Fruit fly (Drosophila melanogaster) whole organism, embryonic: ENCODE data around the gene CG14440.

Source experiments
- Awh ChIP-seq: fragments of 200-800 bp; sonication (Bioruptor generic); IDR thresholded peaks from 2 replicates; pipeline ENCODE4, ENCODE4 v1.3.6; 2022; ENCODE audit warnings: missing biosample characterization, missing genetic modification characterization
- CG10267 ChIP-seq: fragments of 200-800 bp; sonication (Bioruptor generic); optimal IDR thresholded peaks from 2 replicates; lab custom pipeline; 2018; ENCODE audit warnings: missing biosample characterization, mild to moderate bottlenecking, missing genetic modification characterization, moderate library complexity
- CG12104 ChIP-seq: fragments of 200-800 bp; sonication (Bioruptor generic); optimal IDR thresholded peaks from 3 replicates; lab custom pipeline; 2016; ENCODE audit warnings: missing biosample characterization, missing genetic modification characterization
- CG14965 ChIP-seq: fragments of 200-800 bp; sonication (Bioruptor generic); optimal IDR thresholded peaks from 2 replicates; lab custom pipeline; 2016; ENCODE audit warnings: missing biosample characterization, missing genetic modification characterization, borderline replicate concordance
- CG15269 ChIP-seq: fragments of 200-800 bp; sonication (Bioruptor generic); optimal IDR thresholded peaks from 2 replicates; lab custom pipeline; 2018; ENCODE audit warnings: missing biosample characterization, mild to moderate bottlenecking, missing genetic modification characterization, moderate library complexity
- CG1529 ChIP-seq: fragments of 200-800 bp; sonication (Bioruptor generic); optimal IDR thresholded peaks from 3 replicates; lab custom pipeline; 2018; ENCODE audit warnings: missing biosample characterization, missing genetic modification characterization
- CG16779 ChIP-seq: fragments of 200-800 bp; sonication (Bioruptor generic); IDR thresholded peaks from 2 replicates; pipeline ENCODE4 v1.3.6; 2022; ENCODE audit warnings: missing biosample characterization, missing genetic modification characterization
- CG18619 ChIP-seq: fragments of 200-800 bp; sonication (Bioruptor generic); optimal IDR thresholded peaks from 3 replicates; lab custom pipeline; 2017; ENCODE audit warnings: missing biosample characterization, mild to moderate bottlenecking, missing genetic modification characterization
- CG18764 ChIP-seq: fragments of 200-800 bp; sonication (Bioruptor generic); optimal IDR thresholded peaks from 3 replicates; lab custom pipeline; 2016; ENCODE audit warnings: missing biosample characterization, missing genetic modification characterization
- CG2116 ChIP-seq: fragments of 200-800 bp; sonication (Bioruptor generic); optimal IDR thresholded peaks from 3 replicates; lab custom pipeline; 2018; ENCODE audit warnings: missing biosample characterization, mild to moderate bottlenecking, missing genetic modification characterization
- CG2875 ChIP-seq: fragments of 200-800 bp; sonication (Bioruptor generic); optimal IDR thresholded peaks from 2 replicates; lab custom pipeline; 2017; ENCODE audit warnings: missing biosample characterization, mild to moderate bottlenecking, missing genetic modification characterization, missing genetic modification reagents
- CG30020 ChIP-seq: fragments of 200-800 bp; optimal IDR thresholded peaks from 2 replicates; lab custom pipeline; 2019; ENCODE audit warnings: missing biosample characterization, mild to moderate bottlenecking, missing genetic modification characterization, moderate library complexity
- CG3995 ChIP-seq: fragments of 200-800 bp; sonication (Bioruptor generic); optimal IDR thresholded peaks from 3 replicates; lab custom pipeline; 2016; ENCODE audit warnings: missing biosample characterization, missing genetic modification characterization
- CG6791 ChIP-seq: fragments of 200-800 bp; sonication (Bioruptor generic); IDR thresholded peaks from 3 replicates; pipeline ENCODE4 v1.3.6; 2022; ENCODE audit warnings: missing biosample characterization, missing genetic modification characterization; ENCODE audit not compliant: partially characterized antibody
- CG8290 ChIP-seq, 3 experiments: fragments of 200-800 bp; sonication (Bioruptor generic); optimal IDR thresholded peaks; 2 replicates each; lab custom pipeline; 2016 to 2019; ENCODE audit warnings: missing biosample characterization in 3 of 3, missing genetic modification characterization in 3 of 3, mild to moderate bottlenecking in 2 of 3, moderate library complexity in 1 of 3
- CG9437 ChIP-seq: fragments of 200-800 bp; sonication (Bioruptor generic); optimal IDR thresholded peaks from 2 replicates; lab custom pipeline; 2018; ENCODE audit warnings: missing biosample characterization, mild to moderate bottlenecking, missing genetic modification characterization
- CG9609 ChIP-seq: fragments of 200-800 bp; sonication (Bioruptor generic); optimal IDR thresholded peaks from 3 replicates; lab custom pipeline; 2016; ENCODE audit warnings: missing biosample characterization, missing genetic modification characterization
- CrebB ChIP-seq: fragments of 200-800 bp; sonication (Bioruptor generic); optimal IDR thresholded peaks from 3 replicates; lab custom pipeline; 2018; ENCODE audit warnings: missing biosample characterization, mild to moderate bottlenecking, missing genetic modification characterization
- Dll ChIP-seq: fragments of 200-800 bp; sonication (Bioruptor generic); IDR thresholded peaks from 4 replicates; pipeline ENCODE4 v1.3.6; 2022; ENCODE audit warnings: missing biosample characterization, missing genetic modification characterization; ENCODE audit not compliant: partially characterized antibody
- Doc3 ChIP-seq: fragments of 200-800 bp; sonication (Bioruptor generic); IDR thresholded peaks from 3 replicates; pipeline ENCODE4 v1.3.6; 2022; ENCODE audit warnings: missing biosample characterization, missing genetic modification characterization; ENCODE audit not compliant: partially characterized antibody
- Dp ChIP-seq: fragments of 200-800 bp; sonication (Bioruptor generic); optimal IDR thresholded peaks from 2 replicates; lab custom pipeline; 2018; ENCODE audit warnings: missing biosample characterization, mild to moderate bottlenecking, missing genetic modification characterization, moderate library complexity
- Dref ChIP-seq: fragments of 200-800 bp; sonication (Bioruptor generic); IDR thresholded peaks from 2 replicates; pipeline ENCODE4 v1.3.6; 2022; ENCODE audit warnings: missing biosample characterization, missing genetic modification characterization
- E2f1 ChIP-seq: fragments of 200-800 bp; sonication (Bioruptor generic); IDR thresholded peaks from 2 replicates; pipeline ENCODE4 v1.3.6; 2022; ENCODE audit warnings: missing biosample characterization, missing genetic modification characterization
- Ets97D ChIP-seq: fragments of 200-800 bp; sonication (Bioruptor generic); optimal IDR thresholded peaks from 3 replicates; lab custom pipeline; 2016; ENCODE audit warnings: missing biosample characterization, missing genetic modification characterization
- Gsc ChIP-seq: fragments of 200-800 bp; sonication (Bioruptor generic); IDR thresholded peaks from 2 replicates; pipeline ENCODE4 v1.3.6; 2022; ENCODE audit warnings: missing biosample characterization, missing genetic modification characterization
- HHEX ChIP-seq: fragments of 200-800 bp; sonication (Bioruptor generic); optimal IDR thresholded peaks from 3 replicates; lab custom pipeline; 2017; ENCODE audit warnings: missing biosample characterization, mild to moderate bottlenecking, missing genetic modification characterization, missing genetic modification reagents
- MBD-R2 ChIP-seq: fragments of 200-800 bp; sonication (Bioruptor generic); IDR thresholded peaks from 2 replicates; pipeline ENCODE4 v1.3.6; 2022; ENCODE audit warnings: missing biosample characterization, missing genetic modification characterization
- MESR4 ChIP-seq: fragments of 200-800 bp; sonication (Bioruptor generic); optimal IDR thresholded peaks from 2 replicates; lab custom pipeline; 2018; ENCODE audit warnings: missing biosample characterization, mild to moderate bottlenecking, missing genetic modification characterization, moderate library complexity
- Mad ChIP-seq: fragments of 200-800 bp; sonication (Bioruptor generic); optimal IDR thresholded peaks from 2 replicates; lab custom pipeline; 2016; ENCODE audit warnings: missing biosample characterization, missing genetic modification characterization
- Med ChIP-seq: fragments of 200-800 bp; sonication (Bioruptor generic); peaks from one replicate; lab custom pipeline; 2016; ENCODE audit warnings: missing biosample characterization, missing genetic modification characterization, mild to moderate bottlenecking, inconsistent platforms, moderate library complexity
- Nf-YA ChIP-seq: fragments of 200-800 bp; sonication (Bioruptor generic); IDR thresholded peaks from 2 replicates; pipeline ENCODE4 v1.3.6; 2022; ENCODE audit warnings: missing biosample characterization, missing genetic modification characterization
- Ptx1 ChIP-seq: fragments of 200-800 bp; sonication (Bioruptor generic); IDR thresholded peaks from 2 replicates; pipeline ENCODE4 v1.3.6; 2022; ENCODE audit warnings: missing biosample characterization, missing genetic modification characterization
- Sry-β ChIP-seq: fragments of 200-800 bp; sonication (Bioruptor generic); optimal IDR thresholded peaks from 2 replicates; lab custom pipeline; 2018; ENCODE audit warnings: missing biosample characterization, mild to moderate bottlenecking, missing genetic modification characterization, moderate library complexity
- Ssrp ChIP-seq: fragments of 200-800 bp; sonication (Bioruptor generic); optimal IDR thresholded peaks from 2 replicates; lab custom pipeline; 2018; ENCODE audit warnings: missing biosample characterization, mild to moderate bottlenecking, missing genetic modification characterization, moderate library complexity
- TFAM ChIP-seq: fragments of 200-800 bp; sonication (Bioruptor generic); optimal IDR thresholded peaks from 2 replicates; lab custom pipeline; 2017; ENCODE audit warnings: missing biosample characterization, missing genetic modification characterization, inconsistent platforms
- Trl ChIP-seq, 3 experiments: fragments of >200 bp in 2 of 3; fragments of 200-800 bp in 1 of 3; sonication (Bioruptor generic) in 1 of 3; optimal IDR thresholded peaks; 2 replicates in 1 of 3; 3 replicates in 2 of 3; lab custom pipeline; 2016 to 2017; ENCODE audit warnings: missing biosample characterization in 1 of 3, missing genetic modification characterization in 1 of 3
- ac ChIP-seq: fragments of 200-800 bp; sonication (Bioruptor generic); optimal IDR thresholded peaks from 3 replicates; lab custom pipeline; 2017; ENCODE audit warnings: missing biosample characterization, mild to moderate bottlenecking, missing genetic modification characterization
- crc ChIP-seq: fragments of 200-800 bp; sonication (Bioruptor generic); optimal IDR thresholded peaks from 2 replicates; lab custom pipeline; 2016; ENCODE audit warnings: missing biosample characterization, missing genetic modification characterization
- crp ChIP-seq, 2 experiments: fragments of 200-800 bp; sonication (Bioruptor generic); optimal IDR thresholded peaks; 2 replicates in 1 of 2; 3 replicates in 1 of 2; lab custom pipeline; 2017; ENCODE audit warnings: missing biosample characterization in 2 of 2, missing genetic modification characterization in 2 of 2, mild to moderate bottlenecking in 1 of 2, moderate library complexity in 1 of 2
- danr ChIP-seq: fragments of 200-800 bp; sonication (Bioruptor generic); IDR thresholded peaks from 2 replicates; pipeline ENCODE4 v1.3.6; 2022; ENCODE audit warnings: missing biosample characterization, missing genetic modification characterization
- dimm ChIP-seq: fragments of 200-800 bp; sonication (Bioruptor generic); IDR thresholded peaks from 2 replicates; pipeline ENCODE4 v1.3.6; 2022; ENCODE audit warnings: missing biosample characterization, missing genetic modification characterization
- ftz-f1 ChIP-seq: fragments of 200-800 bp; sonication (Bioruptor generic); optimal IDR thresholded peaks from 2 replicates; lab custom pipeline; 2016; ENCODE audit warnings: missing biosample characterization, missing genetic modification characterization
- gfzf ChIP-seq: fragments of 200-800 bp; sonication (Bioruptor generic); optimal IDR thresholded peaks from 2 replicates; lab custom pipeline; 2016; ENCODE audit warnings: missing biosample characterization, mild to moderate bottlenecking, missing genetic modification characterization, moderate library complexity
- hbn ChIP-seq: fragments of 200-800 bp; sonication (Bioruptor generic); IDR thresholded peaks from 2 replicates; pipeline ENCODE4 v1.3.6; 2022; ENCODE audit warnings: missing biosample characterization, missing genetic modification characterization; ENCODE audit not compliant: partially characterized antibody
- hkb ChIP-seq, 2 experiments: fragments of 200-800 bp in 1 of 2; fragments of >200 bp in 1 of 2; sonication (Bioruptor generic) in 1 of 2; IDR thresholded peaks in 1 of 2; optimal IDR thresholded peaks in 1 of 2; 2 replicates each; pipeline versions ENCODE4 v1.3.6 to Lab custom; 2017 to 2022; ENCODE audit warnings: missing biosample characterization in 1 of 2, missing genetic modification characterization in 1 of 2
- knrl ChIP-seq: fragments of 200-800 bp; sonication (Bioruptor generic); IDR thresholded peaks from 3 replicates; pipeline ENCODE4 v1.3.6; 2022; ENCODE audit warnings: missing biosample characterization, missing genetic modification characterization; ENCODE audit not compliant: partially characterized antibody
- sr ChIP-seq: fragments of 200-800 bp; sonication (Bioruptor generic); IDR thresholded peaks from 3 replicates; pipeline ENCODE4 v1.3.6; 2022; ENCODE audit warnings: missing biosample characterization, missing genetic modification characterization

The CG14440 gene

DNA sequence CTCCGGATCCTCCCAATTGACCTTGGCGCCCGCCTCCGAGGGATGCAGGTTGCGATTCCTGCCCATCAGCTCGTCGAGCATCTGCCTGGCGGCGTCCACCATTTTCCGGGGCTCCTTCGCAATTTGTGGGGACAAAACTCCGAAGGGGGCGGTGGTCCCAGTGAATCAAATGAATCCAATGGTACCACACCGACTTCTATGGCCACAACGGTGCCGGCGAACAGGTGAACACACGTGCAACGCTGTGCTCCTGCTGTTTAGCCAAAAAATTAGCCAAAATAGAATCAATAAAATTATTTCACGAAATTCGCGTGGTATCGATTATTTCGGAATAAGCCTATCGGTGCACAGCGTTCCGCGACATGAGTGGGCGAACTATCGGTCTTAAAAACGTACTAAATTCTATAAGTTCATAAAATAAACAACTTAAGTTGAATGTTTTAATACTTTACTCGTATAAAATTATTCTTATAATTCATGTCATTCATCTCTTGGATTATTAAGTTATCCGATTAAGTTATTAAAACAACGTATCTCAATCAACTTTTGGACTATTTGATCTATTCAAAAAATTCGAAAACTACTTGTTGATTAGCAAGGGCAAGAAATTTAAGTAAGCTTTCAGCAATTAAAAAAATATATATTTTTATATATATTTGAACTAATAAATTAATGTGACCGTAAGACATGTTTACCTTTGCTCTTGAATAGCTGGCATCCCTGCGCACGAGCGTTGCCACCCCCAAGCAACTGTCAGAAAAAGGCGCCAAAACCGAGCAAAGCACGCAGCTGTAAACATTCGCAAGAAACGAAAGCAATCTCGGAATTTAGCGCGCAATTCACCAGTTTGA, 24.5 kb downstream of the CG14440 start, which contains the start of the genes CG3198 and Mcm6 (continued):
- no peak for TF ChIP-seq CG18764 (GFP tag; lab: Kevin White, UChicago)
- TF ChIP-seq crp (GFP tag; optimal IDR thresholded peaks at IDR 0.05; lab: Kevin White, UChicago): peak in 1 of 2 experiments; percentile 28
- peak; percentile 61; the same call in 2 of the 3 replicates for TF ChIP-seq CG6791 (GFP tag; lab: Robert Waterston, UW)
- TF ChIP-seq Med: peak; percentile 57
- TF ChIP-seq CG14965 (GFP tag; lab: Kevin White, UChicago): no peak
- no peak for TF ChIP-seq Ssrp
- TF ChIP-seq CG18619 (GFP tag; lab: Kevin White, UChicago): no peak
- no peak for TF ChIP-seq CrebB
- TF ChIP-seq Dref (GFP tag; lab: Robert Waterston, UW): peak; percentile 68
- TF ChIP-seq danr (GFP tag; lab: Robert Waterston, UW): no peak
- peak; percentile 28 for TF ChIP-seq CG10267 (tag; lab: Kevin White, UChicago)
- TF ChIP-seq CG3995 (GFP tag; lab: Kevin White, UChicago): peak; percentile 6
- no peak for TF ChIP-seq TFAM (GFP tag; lab: Kevin White, UChicago)
- TF ChIP-seq Sry-β: no peak
- TF ChIP-seq Trl (optimal IDR thresholded peaks at IDR 0.05; lab: Kevin White, UChicago): no peak
- no peak for TF ChIP-seq Trl (GFP tag; optimal IDR thresholded peaks at IDR 0.05; lab: Kevin White, UChicago)
- TF ChIP-seq CG30020 (tag; lab: Kevin White, UChicago): peak; percentile 16
- TF ChIP-seq Awh: no peak
- TF ChIP-seq CG2875: no peak
- peak; percentile 89 for TF ChIP-seq E2f1 (GFP tag; lab: Robert Waterston, UW)
- peak; percentile 81 for TF ChIP-seq Dp (GFP tag; lab: Kevin White, UChicago)
- no peak for TF ChIP-seq CG15269 (tag; lab: Kevin White, UChicago)
- TF ChIP-seq ftz-f1 (GFP tag; lab: Kevin White, UChicago): no peak
- peak; percentile 65; the same call in 2 of the 3 replicates for TF ChIP-seq knrl (GFP tag; lab: Robert Waterston, UW)
- no peak for TF ChIP-seq Mad (GFP tag; lab: Kevin White, UChicago)
- TF ChIP-seq CG16779: no peak
- no peak for TF ChIP-seq CG8290 (GFP tag; optimal IDR thresholded peaks at IDR 0.05; lab: Kevin White, UChicago)
- TF ChIP-seq CG8290 (tag; optimal IDR thresholded peaks at IDR 0.05; lab: Kevin White, UChicago): no peak
- no peak for TF ChIP-seq CG1529 (GFP tag; lab: Kevin White, UChicago)
- TF ChIP-seq Gsc (GFP tag; lab: Robert Waterston, UW): no peak
- peak; percentile 51 for TF ChIP-seq Ets97D
- TF ChIP-seq Nf-YA: 0 out of 2 replicates have a peak, but pooled peaks have one; percentile 17
- TF ChIP-seq CG2116 (GFP tag; lab: Kevin White, UChicago): peak; percentile 52
- TF ChIP-seq CG9437 (GFP tag; lab: Kevin White, UChicago): peak; percentile 22
- TF ChIP-seq hkb (optimal IDR thresholded peaks at IDR 0.05; lab: Kevin White, UChicago): no peak
- TF ChIP-seq hkb (GFP tag; IDR thresholded peaks at IDR 0.05; lab: Robert Waterston, UW): no peak
- TF ChIP-seq sr: peak; percentile 62; the same call in 2 of the 3 replicates
- peak; percentile 59 for TF ChIP-seq Doc3 (GFP tag; lab: Robert Waterston, UW)
- TF ChIP-seq MESR4: peak; percentile 81
- no peak for TF ChIP-seq dimm
- no peak for TF ChIP-seq HHEX (GFP tag; lab: Kevin White, UChicago)
- TF ChIP-seq hbn: peak; percentile 63
- TF ChIP-seq crc: no peak
- TF ChIP-seq CG12104 (GFP tag; lab: Kevin White, UChicago): no peak
- TF ChIP-seq MBD-R2 (GFP tag; lab: Robert Waterston, UW): peak; percentile 43
- no peak for TF ChIP-seq ac (GFP tag; lab: Kevin White, UChicago)
- TF ChIP-seq gfzf (GFP tag; lab: Kevin White, UChicago): peak; percentile 46
- TF ChIP-seq Ptx1 (GFP tag; lab: Robert Waterston, UW): no peak
- TF ChIP-seq Dll: peak; percentile 77
- TF ChIP-seq CG9609: no peak
